Worm (Caenorhabditis elegans) whole organism, L1 larva: ENCODE results near the gene C14B9.8.
A peak's percentile ranks its signal among the peaks of the same experiment; 100 is the strongest.

Source experiments
- C04F5.9 ChIP-seq: sonication (generic microtip); optimal IDR thresholded peaks from 2 replicates; lab custom pipeline; 2016; ENCODE audit warnings: missing genetic modification characterization, missing compliant biosample characterization
- alr-1 ChIP-seq: fragments of 200-800 bp; sonication (Bioruptor generic); optimal IDR thresholded peaks from 2 replicates; lab custom pipeline; 2018; ENCODE audit warnings: borderline replicate concordance, mild to moderate bottlenecking, missing genetic modification characterization, missing compliant biosample characterization
- blmp-1 ChIP-seq: fragments of 150-350 bp; optimal IDR thresholded peaks from 2 replicates; lab custom pipeline; 2014; ENCODE audit warnings: missing biosample characterization, missing genetic modification characterization
- ceh-63 ChIP-seq: fragments of 200-800 bp; sonication (Bioruptor generic); optimal IDR thresholded peaks from 2 replicates; lab custom pipeline; 2018; ENCODE audit warnings: mild to moderate bottlenecking, missing genetic modification characterization, missing compliant biosample characterization
- ceh-8 ChIP-seq: fragments of 200-800 bp; sonication (Bioruptor generic); optimal IDR thresholded peaks from 2 replicates; lab custom pipeline; 2018; ENCODE audit warnings: mild to moderate bottlenecking, missing genetic modification characterization, moderate library complexity, missing compliant biosample characterization
- ceh-82 ChIP-seq, 3 experiments: fragments of 150-350 bp in 1 of 3; sonication (generic microtip) in 2 of 3; optimal IDR thresholded peaks; 2 replicates each; lab custom pipeline; 2014 to 2017; ENCODE audit warnings: missing biosample characterization in 3 of 3, missing genetic modification characterization in 3 of 3
- dpl-1 ChIP-seq, 3 experiments: fragments of 150-350 bp in 2 of 3; sonication (generic microtip) in 1 of 3; optimal IDR thresholded peaks; 2 replicates each; lab custom pipeline; 2014 to 2017; ENCODE audit warnings: missing biosample characterization in 3 of 3, missing genetic modification characterization in 3 of 3, missing genetic modification reagents in 3 of 3
- dsc-1 ChIP-seq: sonication (generic microtip); optimal IDR thresholded peaks from 2 replicates; lab custom pipeline; 2016; ENCODE audit warnings: mild to moderate bottlenecking, missing genetic modification characterization, missing compliant biosample characterization
- efl-1 ChIP-seq, 4 experiments: fragments of 150-350 bp; optimal IDR thresholded peaks in 3 of 4; peaks in 1 of 4; 1 replicate in 1 of 4; 2 replicates in 3 of 4; lab custom pipeline; 2014; ENCODE audit warnings: missing biosample characterization in 2 of 4, missing genetic modification characterization in 2 of 4, missing genetic modification reagents in 2 of 4
- efl-3 ChIP-seq: fragments of 200-800 bp; sonication (Bioruptor generic); optimal IDR thresholded peaks from 2 replicates; lab custom pipeline; 2018; ENCODE audit warnings: mild to moderate bottlenecking, missing genetic modification characterization, missing compliant biosample characterization
- egl-13 ChIP-seq: sonication (generic microtip); optimal IDR thresholded peaks from 2 replicates; lab custom pipeline; 2016; ENCODE audit warnings: missing genotype, missing genetic modification reagents, missing genetic modification characterization, missing compliant biosample characterization
- elt-3 ChIP-seq, 6 experiments: fragments of 150-350 bp in 1 of 6; sonication (generic microtip); optimal IDR thresholded peaks; 2 replicates each; lab custom pipeline; 2017 to 2018; ENCODE audit warnings: missing biosample characterization in 6 of 6, missing genetic modification characterization in 6 of 6, inconsistent platforms in 1 of 6
- fkh-4 ChIP-seq: sonication (generic microtip); optimal IDR thresholded peaks from 2 replicates; lab custom pipeline; 2016; ENCODE audit warnings: missing compliant biosample characterization, missing genetic modification characterization, borderline replicate concordance
- fkh-8 ChIP-seq: sonication (generic microtip); optimal IDR thresholded peaks from 2 replicates; lab custom pipeline; 2016; ENCODE audit warnings: mild to moderate bottlenecking, missing genetic modification characterization, missing compliant biosample characterization
- fos-1 ChIP-seq: fragments of 150-350 bp; optimal IDR thresholded peaks from 2 replicates; lab custom pipeline; 2014; ENCODE audit warnings: missing biosample characterization, missing genetic modification characterization
- hlh-4 ChIP-seq: sonication (generic microtip); optimal IDR thresholded peaks from 2 replicates; lab custom pipeline; 2016; ENCODE audit warnings: mild to moderate bottlenecking, missing genetic modification characterization, missing compliant biosample characterization
- jun-1 ChIP-seq: fragments of 150-350 bp; optimal IDR thresholded peaks from 2 replicates; lab custom pipeline; 2014; ENCODE audit warnings: missing biosample characterization, missing genetic modification reagents, missing genetic modification characterization
- lin-13 ChIP-seq: fragments of 150-350 bp; optimal IDR thresholded peaks from 2 replicates; lab custom pipeline; 2014; ENCODE audit warnings: missing biosample characterization, missing genetic modification reagents, missing genetic modification characterization
- lin-14 ChIP-seq: fragments of 200-800 bp; sonication (Bioruptor generic); optimal IDR thresholded peaks from 2 replicates; lab custom pipeline; 2018; ENCODE audit warnings: mild to moderate bottlenecking, missing genetic modification characterization, moderate library complexity, missing compliant biosample characterization
- lin-15B ChIP-seq: fragments of 150-350 bp; sonication (generic microtip); optimal IDR thresholded peaks from 3 replicates; lab custom pipeline; 2014; ENCODE audit warnings: missing biosample characterization, missing genetic modification characterization
- lin-35 ChIP-seq, 2 experiments: fragments of 150-350 bp; optimal IDR thresholded peaks; 2 replicates each; lab custom pipeline; 2014; ENCODE audit warnings: missing biosample characterization in 2 of 2, missing genetic modification characterization in 2 of 2, missing genetic modification reagents in 2 of 2
- lin-39 ChIP-seq: fragments of 150-350 bp; optimal IDR thresholded peaks from 2 replicates; lab custom pipeline; 2014; ENCODE audit warnings: missing biosample characterization, missing genetic modification reagents, missing genetic modification characterization
- lir-3 ChIP-seq: sonication (generic microtip); optimal IDR thresholded peaks from 2 replicates; lab custom pipeline; 2016; ENCODE audit warnings: mild to moderate bottlenecking, missing genetic modification characterization, moderate library complexity, missing compliant biosample characterization; ENCODE audit not compliant: poor library complexity
- lsy-2 ChIP-seq, 2 experiments: fragments of 150-350 bp; optimal IDR thresholded peaks; 2 replicates each; lab custom pipeline; 2014; ENCODE audit warnings: missing biosample characterization in 2 of 2, missing genetic modification characterization in 2 of 2
- mab-9 ChIP-seq: fragments of 200-800 bp; sonication (Bioruptor generic); IDR thresholded peaks from 2 replicates; pipeline ENCODE4 v1.3.6; 2022; ENCODE audit warnings: missing genetic modification reagents, missing genetic modification characterization, missing compliant biosample characterization
- mdl-1 ChIP-seq, 2 experiments: fragments of 150-350 bp; optimal IDR thresholded peaks; 2 replicates each; lab custom pipeline; 2014 to 2017; ENCODE audit warnings: missing biosample characterization in 2 of 2, missing genetic modification characterization in 2 of 2, inconsistent platforms in 1 of 2
- mef-2 ChIP-seq: fragments of 150-350 bp; optimal IDR thresholded peaks from 2 replicates; lab custom pipeline; 2014; ENCODE audit warnings: missing biosample characterization, missing genetic modification characterization
- mep-1 ChIP-seq: fragments of 150-350 bp; optimal IDR thresholded peaks from 2 replicates; lab custom pipeline; 2014; ENCODE audit warnings: missing biosample characterization, missing genetic modification characterization
- nhr-11 ChIP-seq: fragments of 150-350 bp; optimal IDR thresholded peaks from 2 replicates; lab custom pipeline; 2014; ENCODE audit warnings: missing biosample characterization, missing genetic modification characterization
- nhr-12 ChIP-seq: sonication (generic microtip); optimal IDR thresholded peaks from 2 replicates; lab custom pipeline; 2017; ENCODE audit warnings: missing biosample characterization, missing genetic modification characterization
- nhr-20 ChIP-seq: sonication (generic microtip); optimal IDR thresholded peaks from 2 replicates; lab custom pipeline; 2016; ENCODE audit warnings: mild to moderate bottlenecking, missing genetic modification characterization, missing compliant biosample characterization
- nhr-47 ChIP-seq: sonication (generic microtip); optimal IDR thresholded peaks from 2 replicates; lab custom pipeline; 2016; ENCODE audit warnings: mild to moderate bottlenecking, missing genetic modification characterization, moderate library complexity, missing compliant biosample characterization
- nhr-71 ChIP-seq: sonication (generic microtip); optimal IDR thresholded peaks from 2 replicates; lab custom pipeline; 2016; ENCODE audit warnings: mild to moderate bottlenecking, missing genetic modification characterization, moderate library complexity, missing compliant biosample characterization
- nhr-76 ChIP-seq: sonication (generic microtip); optimal IDR thresholded peaks from 2 replicates; lab custom pipeline; 2017; ENCODE audit warnings: missing biosample characterization, missing genetic modification characterization
- nhr-90 ChIP-seq: sonication (generic microtip); optimal IDR thresholded peaks from 2 replicates; lab custom pipeline; 2016; ENCODE audit warnings: mild to moderate bottlenecking, missing genetic modification characterization, missing compliant biosample characterization; ENCODE audit not compliant: poor library complexity
- pax-3 ChIP-seq: fragments of 200-800 bp; sonication (Bioruptor generic); optimal IDR thresholded peaks from 2 replicates; lab custom pipeline; 2018; ENCODE audit warnings: mild to moderate bottlenecking, missing genetic modification characterization, moderate library complexity, missing compliant biosample characterization
- skn-1 ChIP-seq: fragments of 150-350 bp; optimal IDR thresholded peaks from 2 replicates; lab custom pipeline; 2014; ENCODE audit warnings: missing biosample characterization, missing genetic modification characterization
- snpc-4 ChIP-seq: fragments of 150-350 bp; optimal IDR thresholded peaks from 2 replicates; lab custom pipeline; 2014; ENCODE audit warnings: missing biosample characterization, missing genetic modification characterization
- snu-23 ChIP-seq: sonication (generic microtip); optimal IDR thresholded peaks from 2 replicates; lab custom pipeline; 2016; ENCODE audit warnings: missing genetic modification characterization, missing compliant biosample characterization
- sox-4 ChIP-seq: sonication (generic microtip); optimal IDR thresholded peaks from 2 replicates; lab custom pipeline; 2016; ENCODE audit warnings: missing genetic modification characterization, missing compliant biosample characterization
- sptf-1 ChIP-seq: fragments of 150-350 bp; optimal IDR thresholded peaks from 2 replicates; lab custom pipeline; 2014; ENCODE audit warnings: missing biosample characterization, missing genetic modification characterization
- swsn-7 ChIP-seq: sonication (generic microtip); optimal IDR thresholded peaks from 2 replicates; lab custom pipeline; 2016; ENCODE audit warnings: missing genetic modification characterization, missing compliant biosample characterization
- tlp-1 ChIP-seq: fragments of 150-350 bp; optimal IDR thresholded peaks from 2 replicates; lab custom pipeline; 2014; ENCODE audit warnings: missing biosample characterization, missing genetic modification characterization
- unc-130 ChIP-seq: fragments of 150-350 bp; optimal IDR thresholded peaks from 2 replicates; lab custom pipeline; 2017; ENCODE audit warnings: missing biosample characterization, missing genetic modification characterization, inconsistent platforms
- unc-30 ChIP-seq: sonication (generic microtip); optimal IDR thresholded peaks from 2 replicates; lab custom pipeline; 2017; ENCODE audit warnings: missing biosample characterization, missing genetic modification characterization
- unc-62 ChIP-seq: fragments of 150-350 bp; optimal IDR thresholded peaks from 2 replicates; lab custom pipeline; 2014; ENCODE audit warnings: missing biosample characterization, missing genetic modification reagents, missing genetic modification characterization
- unc-98 ChIP-seq: fragments of 200-800 bp; sonication (Bioruptor generic); IDR thresholded peaks from 2 replicates; pipeline ENCODE4 v1.3.6; 2022; ENCODE audit warnings: missing genetic modification characterization, missing compliant biosample characterization
- zag-1 ChIP-seq: fragments of 150-350 bp; optimal IDR thresholded peaks from 2 replicates; lab custom pipeline; 2014; ENCODE audit warnings: missing biosample characterization, missing genetic modification characterization
- zip-4 ChIP-seq: fragments of 200-800 bp; sonication (Bioruptor generic); optimal IDR thresholded peaks from 2 replicates; lab custom pipeline; 2018; ENCODE audit warnings: mild to moderate bottlenecking, missing genetic modification characterization, moderate library complexity, missing compliant biosample characterization
- ztf-11 ChIP-seq, 2 experiments: sonication (generic microtip); optimal IDR thresholded peaks; 2 replicates each; lab custom pipeline; 2016 to 2017; ENCODE audit warnings: missing genetic modification characterization in 2 of 2, missing biosample characterization in 1 of 2, missing compliant biosample characterization in 1 of 2
- ztf-4 ChIP-seq: fragments of 150-350 bp; optimal IDR thresholded peaks from 2 replicates; lab custom pipeline; 2014; ENCODE audit warnings: missing biosample characterization, missing genetic modification characterization

The C14B9.8 gene

DNA sequence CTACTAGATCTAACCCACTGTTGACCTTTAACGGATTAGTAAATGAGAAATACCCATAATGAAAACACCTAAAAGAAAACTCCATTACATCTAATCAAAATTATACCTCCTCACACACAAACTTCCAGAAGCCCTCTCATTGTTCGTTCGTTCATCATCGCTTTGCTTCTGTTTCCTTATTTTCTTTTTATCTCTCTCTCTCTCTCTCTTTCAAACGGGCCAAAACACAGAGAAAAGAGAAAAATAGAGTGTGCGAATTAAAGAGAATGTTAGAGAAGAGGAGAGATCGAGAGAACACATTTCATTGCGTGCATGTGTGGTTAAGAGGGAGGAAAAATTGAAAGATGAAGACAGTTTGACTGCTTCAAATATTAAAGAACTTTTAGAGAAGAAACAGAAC is 20.1 kb downstream of the C14B9.8 start (continued):
- TF ChIP-seq nhr-90 (tag; lab: Kevin White, UChicago) (no peak), blmp-1 (peak; percentile 61), lin-15B (tag; lab: Kevin White, UChicago) (no peak), sox-4 (tag; lab: Kevin White, UChicago) (no peak)

DNA sequence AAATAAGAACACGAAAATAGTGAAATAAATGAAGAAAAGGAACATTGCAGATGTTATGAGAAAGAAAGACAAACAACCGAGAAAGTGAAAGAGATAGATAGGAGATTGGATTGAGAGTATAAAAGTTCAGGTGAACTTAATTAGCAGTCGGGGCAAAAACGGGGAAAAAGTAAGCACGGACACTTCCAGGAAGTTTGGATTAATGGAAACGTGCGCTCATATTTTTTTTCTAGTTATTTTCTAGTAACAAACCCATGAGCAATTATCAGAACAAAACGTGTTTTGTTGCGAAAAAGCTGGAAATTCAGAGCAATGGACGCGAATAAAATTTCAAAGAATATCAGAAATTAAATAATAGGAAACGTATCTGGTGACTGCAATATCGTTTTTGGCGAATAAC is 22.5 kb downstream of the C14B9.8 start:
- TF ChIP-seq mdl-1 (tag; optimal IDR thresholded peaks at IDR 0.05; lab: Kevin White, UChicago) (no peak), sptf-1 (tag; lab: Kevin White, UChicago) (no peak), unc-98 (no peak), fkh-8 (peak; percentile 89), nhr-20 (tag; lab: Kevin White, UChicago) (peak; percentile 19), dpl-1 (GFP tag; optimal IDR thresholded peaks at IDR 0.05; lab: Kevin White, UChicago) (no peak), blmp-1 (no peak), nhr-12 (tag; lab: Kevin White, UChicago) (no peak), skn-1 (tag; lab: Kevin White, UChicago) (no peak), mef-2 (no peak), ceh-8 (GFP tag; lab: Kevin White, UChicago) (no peak), mab-9 (no peak), dsc-1 (tag; lab: Kevin White, UChicago) (peak; percentile 75), lsy-2 (tag; optimal IDR thresholded peaks at IDR 0.05; lab: Kevin White, UChicago) (no peak), efl-3 (GFP tag; lab: Kevin White, UChicago) (no peak), jun-1 (no peak), C04F5.9 (tag; lab: Kevin White, UChicago) (no peak), hlh-4 (tag; lab: Kevin White, UChicago) (peak; percentile 21), nhr-76 (tag; lab: Kevin White, UChicago) (no peak), mep-1 (tag; lab: Kevin White, UChicago) (no peak), lin-35 (GFP tag; optimal IDR thresholded peaks at IDR 0.05; lab: Kevin White, UChicago) (no peak), lin-13 (no peak), snpc-4 (tag; lab: Kevin White, UChicago) (no peak), nhr-71 (peak; percentile 81), snu-23 (no peak), lir-3 (no peak), zag-1 (tag; lab: Kevin White, UChicago) (no peak), alr-1 (tag; lab: Kevin White, UChicago) (no peak), unc-62 (GFP tag; lab: Kevin White, UChicago) (no peak), swsn-7 (tag; lab: Kevin White, UChicago) (peak; percentile 2), ztf-11 (tag; optimal IDR thresholded peaks at IDR 0.05; lab: Kevin White, UChicago) (no peak), ceh-82 (tag; optimal IDR thresholded peaks at IDR 0.05; lab: Kevin White, UChicago) (no peak), zip-4 (GFP tag; lab: Kevin White, UChicago) (no peak), nhr-47 (tag; lab: Kevin White, UChicago) (peak; percentile 66), fos-1 (tag; lab: Kevin White, UChicago) (no peak), efl-1 (optimal IDR thresholded peaks at IDR 0.05; lab: Kevin White, UChicago) (no peak), efl-1 (GFP tag; optimal IDR thresholded peaks at IDR 0.05 in 1 of 2; lab: Kevin White, UChicago) (peak in 1 of 2 experiments; percentile 51), unc-30 (tag; lab: Kevin White, UChicago) (no peak), tlp-1 (tag; lab: Kevin White, UChicago) (no peak), fkh-4 (tag; lab: Kevin White, UChicago) (no peak), lin-39 (no peak), lin-14 (GFP tag; lab: Kevin White, UChicago) (peak; percentile 13), nhr-11 (tag; lab: Kevin White, UChicago) (no peak), egl-13 (no peak), lin-15B (tag; lab: Kevin White, UChicago) (no peak), ztf-4 (tag; lab: Kevin White, UChicago) (peak; percentile 23), unc-130 (tag; lab: Kevin White, UChicago) (no peak), pax-3 (tag; lab: Kevin White, UChicago) (peak; percentile 26), ceh-63 (GFP tag; lab: Kevin White, UChicago) (no peak), elt-3 (tag; optimal IDR thresholded peaks at IDR 0.05; lab: Kevin White, UChicago) (no peak)
